Worm (Caenorhabditis elegans): ENCODE measurements around the gene wrb-1.

Gene wrb-1

DNA sequence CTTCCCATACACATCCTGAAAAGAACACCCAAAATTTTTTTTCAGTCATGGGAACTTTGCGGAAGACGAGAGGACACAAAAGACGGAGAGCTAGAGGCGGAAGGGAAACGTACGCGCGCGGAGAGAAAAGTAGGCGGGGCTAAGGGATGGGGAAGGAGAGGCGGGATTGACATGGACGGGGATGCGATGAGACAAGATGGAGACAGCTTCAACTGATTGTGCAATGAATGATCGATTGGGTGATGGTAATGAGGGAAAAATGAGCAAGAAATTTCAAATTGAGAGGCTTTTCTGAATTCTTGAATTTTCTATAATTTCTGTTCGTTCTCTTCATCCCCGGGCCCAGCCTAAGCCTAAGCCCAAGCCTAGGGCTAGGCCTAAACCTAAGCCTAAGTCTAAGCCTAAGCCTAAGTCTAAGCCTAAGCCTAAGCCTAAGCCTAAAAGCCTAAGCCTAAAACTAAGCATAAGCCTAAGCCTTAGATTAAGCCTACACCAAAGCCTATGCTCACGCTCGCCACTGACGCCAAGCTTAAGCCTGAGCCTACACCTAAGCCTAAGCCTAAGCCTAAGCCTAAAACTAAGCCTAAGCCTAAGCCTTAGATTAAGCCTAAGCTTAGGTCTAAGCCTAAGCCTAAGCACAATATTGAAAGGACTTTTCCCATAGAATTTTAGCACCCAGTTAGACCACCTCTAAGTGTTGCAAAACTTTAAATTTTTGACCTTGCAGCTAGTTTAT is 40.6 kb downstream of the wrb-1 start:
- no peak for TF ChIP-seq unc-62 (GFP tag; optimal IDR thresholded peaks at IDR 0.05)

DNA sequence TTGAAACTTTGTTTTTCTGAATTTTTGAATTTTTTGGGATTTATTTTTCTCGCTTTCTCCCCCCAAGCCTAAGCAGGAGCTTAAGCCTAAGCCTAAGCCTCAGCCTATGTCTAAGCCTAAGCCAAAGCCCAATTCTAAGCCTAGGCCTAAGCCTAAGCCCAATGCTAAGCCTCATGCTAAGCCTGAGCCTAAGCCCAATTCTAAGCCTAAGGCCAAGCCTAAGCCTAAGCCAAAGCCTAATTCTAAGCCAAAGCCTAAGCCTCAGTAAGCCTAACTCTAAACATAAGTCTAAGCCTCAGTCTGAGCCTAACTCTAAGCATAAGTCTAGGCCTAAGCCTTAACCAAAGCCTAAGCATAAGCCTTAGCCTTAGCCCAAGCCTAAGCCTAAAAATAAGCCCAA is 46.6 kb downstream of the wrb-1 start:
- no peak for TF ChIP-seq unc-62 (GFP tag; optimal IDR thresholded peaks at IDR 0.05)

DNA sequence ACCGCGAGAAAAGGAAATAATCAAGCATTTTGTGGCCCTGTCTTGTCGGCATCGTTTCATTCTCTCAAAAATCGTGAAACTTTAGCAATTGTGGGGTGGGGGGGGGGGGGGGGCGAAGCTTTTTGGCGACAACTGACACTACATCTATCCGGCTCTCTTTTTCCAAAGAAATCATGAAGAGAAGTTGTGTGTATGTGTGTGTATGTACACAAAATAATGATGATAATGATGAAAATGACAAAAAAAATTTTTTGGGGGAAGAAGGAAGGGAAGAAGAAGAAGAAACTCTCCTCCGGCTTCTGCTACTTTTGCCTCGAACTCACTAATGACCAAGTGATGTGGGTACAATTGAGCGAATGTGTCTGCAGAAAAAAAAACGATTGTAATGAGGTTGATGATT is 47.1 kb downstream of the wrb-1 start:
- TF ChIP-seq unc-62 (GFP tag; optimal IDR thresholded peaks at IDR 0.05): no peak

DNA sequence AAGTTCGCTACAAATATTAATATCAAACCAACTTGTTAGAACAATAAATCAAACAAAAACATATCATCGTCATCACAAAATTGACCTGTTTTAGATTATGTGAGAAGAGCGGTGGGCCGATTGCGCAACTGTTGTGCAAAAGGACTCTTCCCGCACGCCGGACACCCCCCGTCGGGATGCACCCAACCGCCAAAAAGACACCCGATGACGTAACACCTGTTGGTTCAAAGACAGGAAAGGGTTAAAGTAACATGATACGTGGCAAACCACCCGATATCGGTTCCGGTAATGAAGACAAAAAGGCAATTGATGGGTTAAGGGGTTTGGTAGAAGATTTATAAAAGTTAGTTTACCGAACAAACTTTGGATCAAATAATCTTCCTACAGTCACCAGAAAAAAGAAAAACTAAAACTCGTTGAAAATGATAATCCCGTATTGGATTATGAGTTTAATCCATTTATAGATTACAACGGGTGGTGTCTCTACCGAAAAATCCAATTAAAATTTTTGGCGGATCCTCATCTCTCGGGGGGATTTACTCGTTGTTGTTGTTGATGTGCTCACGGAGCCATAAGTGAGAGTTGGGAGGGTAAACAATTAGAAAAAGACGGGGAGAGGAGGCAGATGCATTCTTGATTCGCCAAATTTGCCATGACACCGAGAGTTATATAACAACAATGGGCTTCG is 48.3 kb downstream of the wrb-1 start:
- no peak for TF ChIP-seq unc-62 (GFP tag; optimal IDR thresholded peaks at IDR 0.05)
